Fruit fly (Drosophila melanogaster) whole organism, embryonic: Measurements from ENCODE around the gene ss.

ENCODE experiments used
- Abd-B ChIP-seq: fragments of 200-800 bp; sonication (Bioruptor generic); optimal IDR thresholded peaks from 2 replicates; lab custom pipeline; 2018; ENCODE audit warnings: missing biosample characterization, mild to moderate bottlenecking, missing genetic modification characterization, moderate library complexity
- Adf1 ChIP-seq: fragments of 200-800 bp; sonication (Bioruptor generic); IDR thresholded peaks from 2 replicates; pipeline ENCODE4 v1.3.6; 2022; ENCODE audit warnings: missing biosample characterization, missing genetic modification characterization
- B-H2 ChIP-seq: fragments of 200-800 bp; sonication (Bioruptor generic); optimal IDR thresholded peaks from 2 replicates; lab custom pipeline; 2018; ENCODE audit warnings: missing biosample characterization, mild to moderate bottlenecking, missing genetic modification characterization
- CG1024 ChIP-seq: fragments of 200-800 bp; sonication (Bioruptor generic); IDR thresholded peaks from 2 replicates; pipeline ENCODE4 v1.3.6; 2022; ENCODE audit warnings: missing biosample characterization, missing genetic modification characterization
- CG11398 ChIP-seq: fragments of 200-800 bp; sonication (Bioruptor generic); optimal IDR thresholded peaks from 2 replicates; lab custom pipeline; 2016; ENCODE audit warnings: missing biosample characterization, missing genetic modification characterization
- CG11456 ChIP-seq: fragments of 200-800 bp; sonication (Bioruptor generic); IDR thresholded peaks from 3 replicates; pipeline ENCODE4 v1.3.6; 2022; ENCODE audit warnings: missing biosample characterization, missing genetic modification characterization
- CG11723 ChIP-seq: fragments of 200-800 bp; sonication (Bioruptor generic); optimal IDR thresholded peaks from 2 replicates; lab custom pipeline; 2017; ENCODE audit warnings: missing biosample characterization, mild to moderate bottlenecking, missing genetic modification characterization
- CG15601 ChIP-seq: fragments of 200-800 bp; sonication (Bioruptor generic); optimal IDR thresholded peaks from 3 replicates; lab custom pipeline; 2019; ENCODE audit warnings: missing biosample characterization, mild to moderate bottlenecking, missing genetic modification characterization, moderate library complexity
- CG15696 ChIP-seq: fragments of 200-800 bp; sonication (Bioruptor generic); optimal IDR thresholded peaks from 2 replicates; lab custom pipeline; 2019; ENCODE audit warnings: missing biosample characterization, mild to moderate bottlenecking, missing genetic modification characterization, moderate library complexity
- CG17361 ChIP-seq: fragments of 200-800 bp; sonication (Bioruptor generic); IDR thresholded peaks from 3 replicates; pipeline ENCODE4 v1.3.6; 2022; ENCODE audit warnings: missing biosample characterization, missing genetic modification characterization
- CG17385 ChIP-seq: fragments of 200-800 bp; sonication (Bioruptor generic); optimal IDR thresholded peaks from 3 replicates; lab custom pipeline; 2018; ENCODE audit warnings: missing biosample characterization, mild to moderate bottlenecking, missing genetic modification characterization
- CG17829 ChIP-seq: fragments of 200-800 bp; optimal IDR thresholded peaks from 2 replicates; lab custom pipeline; 2019; ENCODE audit warnings: missing biosample characterization, mild to moderate bottlenecking, missing genetic modification characterization, moderate library complexity
- CG18011 ChIP-seq: fragments of 200-800 bp; sonication (Bioruptor generic); optimal IDR thresholded peaks from 2 replicates; lab custom pipeline; 2017; ENCODE audit warnings: missing biosample characterization, missing genetic modification characterization, mild to moderate bottlenecking, moderate library complexity, missing genotype
- CG2875 ChIP-seq: fragments of 200-800 bp; sonication (Bioruptor generic); optimal IDR thresholded peaks from 2 replicates; lab custom pipeline; 2017; ENCODE audit warnings: missing biosample characterization, mild to moderate bottlenecking, missing genetic modification characterization, missing genetic modification reagents
- CG6272 ChIP-seq: fragments of 200-800 bp; sonication (Bioruptor generic); IDR thresholded peaks from 2 replicates; pipeline ENCODE4 v1.3.6; 2022; ENCODE audit warnings: missing biosample characterization, missing genetic modification characterization
- CG8388 ChIP-seq: fragments of 200-800 bp; sonication (Bioruptor generic); optimal IDR thresholded peaks from 2 replicates; lab custom pipeline; 2019; ENCODE audit warnings: missing biosample characterization, mild to moderate bottlenecking, missing genetic modification characterization, moderate library complexity
- D ChIP-seq, 2 experiments: fragments of 200-800 bp in 1 of 2; fragments of >200 bp in 1 of 2; sonication (Bioruptor generic) in 1 of 2; optimal IDR thresholded peaks; 2 replicates in 1 of 2; 3 replicates in 1 of 2; lab custom pipeline; 2017; ENCODE audit warnings: mild to moderate bottlenecking in 1 of 2, missing biosample characterization in 1 of 2, missing genetic modification characterization in 1 of 2, missing genetic modification reagents in 1 of 2
- D19A ChIP-seq: fragments of 200-800 bp; optimal IDR thresholded peaks from 3 replicates; lab custom pipeline; 2019; ENCODE audit warnings: missing biosample characterization, mild to moderate bottlenecking, missing genetic modification characterization, moderate library complexity
- E2f1 ChIP-seq: fragments of 200-800 bp; sonication (Bioruptor generic); IDR thresholded peaks from 2 replicates; pipeline ENCODE4 v1.3.6; 2022; ENCODE audit warnings: missing biosample characterization, missing genetic modification characterization
- Fer1 ChIP-seq: fragments of 200-800 bp; sonication (Bioruptor generic); optimal IDR thresholded peaks from 2 replicates; lab custom pipeline; 2017; ENCODE audit warnings: missing biosample characterization, mild to moderate bottlenecking, missing genetic modification characterization
- Fer2 ChIP-seq: fragments of 200-800 bp; sonication (Bioruptor generic); optimal IDR thresholded peaks from 2 replicates; lab custom pipeline; 2018; ENCODE audit warnings: missing biosample characterization, mild to moderate bottlenecking, missing genetic modification characterization, moderate library complexity
- Hr51 ChIP-seq, 2 experiments: fragments of 200-800 bp; sonication (Bioruptor generic); optimal IDR thresholded peaks; 2 replicates in 1 of 2; 3 replicates in 1 of 2; lab custom pipeline; 2016 to 2018; ENCODE audit warnings: missing biosample characterization in 2 of 2, missing genetic modification characterization in 2 of 2, mild to moderate bottlenecking in 1 of 2, moderate library complexity in 1 of 2
- Hsf ChIP-seq: fragments of 200-800 bp; sonication (Bioruptor generic); optimal IDR thresholded peaks from 3 replicates; lab custom pipeline; 2016; ENCODE audit warnings: missing biosample characterization, missing genetic modification characterization
- NC2α ChIP-seq: fragments of 200-800 bp; sonication (Bioruptor generic); optimal IDR thresholded peaks from 2 replicates; lab custom pipeline; 2016; ENCODE audit warnings: missing biosample characterization, missing genetic modification characterization
- Neu2 ChIP-seq: fragments of 200-800 bp; sonication (Bioruptor generic); optimal IDR thresholded peaks from 3 replicates; lab custom pipeline; 2016; ENCODE audit warnings: missing biosample characterization, missing genetic modification characterization, borderline replicate concordance
- Pdp1 ChIP-seq, 2 experiments: fragments of 200-800 bp; sonication (Bioruptor generic); optimal IDR thresholded peaks; 3 replicates each; lab custom pipeline; 2016; ENCODE audit warnings: missing biosample characterization in 2 of 2, missing genetic modification characterization in 2 of 2, mild to moderate bottlenecking in 1 of 2, moderate library complexity in 1 of 2
- Scr ChIP-seq: fragments of 200-800 bp; sonication (Bioruptor generic); IDR thresholded peaks from 2 replicates; pipeline ENCODE4 v1.3.6; 2022; ENCODE audit warnings: missing biosample characterization, missing genetic modification characterization; ENCODE audit not compliant: partially characterized antibody
- Side ChIP-seq: fragments of 200-800 bp; sonication (Bioruptor generic); optimal IDR thresholded peaks from 2 replicates; lab custom pipeline; 2016; ENCODE audit warnings: missing biosample characterization, missing genetic modification characterization
- Sry-δ ChIP-seq: fragments of 200-800 bp; sonication (Bioruptor generic); optimal IDR thresholded peaks from 2 replicates; lab custom pipeline; 2016; ENCODE audit warnings: missing biosample characterization, missing genetic modification characterization
- TFAM ChIP-seq: fragments of 200-800 bp; sonication (Bioruptor generic); optimal IDR thresholded peaks from 2 replicates; lab custom pipeline; 2017; ENCODE audit warnings: missing biosample characterization, missing genetic modification characterization, inconsistent platforms
- Usf ChIP-seq: fragments of 200-800 bp; sonication (Bioruptor generic); optimal IDR thresholded peaks from 2 replicates; lab custom pipeline; 2017; ENCODE audit warnings: missing genotype, missing biosample characterization, missing genetic modification characterization
- YL-1 ChIP-seq: fragments of 200-800 bp; sonication (Bioruptor generic); optimal IDR thresholded peaks from 3 replicates; lab custom pipeline; 2017; ENCODE audit warnings: missing biosample characterization, mild to moderate bottlenecking, missing genetic modification characterization
- bigmax ChIP-seq: fragments of 200-800 bp; sonication (Bioruptor generic); optimal IDR thresholded peaks from 2 replicates; lab custom pipeline; 2018; ENCODE audit warnings: missing biosample characterization, mild to moderate bottlenecking, missing genetic modification characterization
- bowl ChIP-seq: fragments of 200-800 bp; sonication (Bioruptor generic); IDR thresholded peaks from 2 replicates; pipeline ENCODE4 v1.3.6; 2022; ENCODE audit warnings: missing biosample characterization, missing genetic modification characterization
- chm ChIP-seq: fragments of 200-800 bp; sonication (Bioruptor generic); IDR thresholded peaks from 2 replicates; pipeline ENCODE4 v1.3.6; 2022; ENCODE audit warnings: missing biosample characterization, missing genetic modification characterization
- ewg ChIP-seq: fragments of 200-800 bp; sonication (Bioruptor generic); optimal IDR thresholded peaks from 3 replicates; lab custom pipeline; 2017; ENCODE audit warnings: mild to moderate bottlenecking, missing biosample characterization, missing genetic modification reagents, missing genetic modification characterization
- gce ChIP-seq: fragments of 200-800 bp; sonication (Bioruptor generic); IDR thresholded peaks from 3 replicates; pipeline ENCODE4 v1.3.6; 2022; ENCODE audit warnings: missing biosample characterization, missing genetic modification characterization
- grau ChIP-seq: fragments of 200-800 bp; optimal IDR thresholded peaks from 3 replicates; lab custom pipeline; 2019; ENCODE audit warnings: missing biosample characterization, mild to moderate bottlenecking, missing genetic modification characterization, moderate library complexity
- gt ChIP-seq: fragments of 200-800 bp; sonication (Bioruptor generic); IDR thresholded peaks from 2 replicates; pipeline ENCODE4 v1.3.6; 2022; ENCODE audit warnings: missing biosample characterization, missing genetic modification characterization
- h ChIP-seq: fragments of >200 bp; optimal IDR thresholded peaks from 2 replicates; lab custom pipeline; 2017
- knrl ChIP-seq: fragments of 200-800 bp; sonication (Bioruptor generic); IDR thresholded peaks from 3 replicates; pipeline ENCODE4 v1.3.6; 2022; ENCODE audit warnings: missing biosample characterization, missing genetic modification characterization; ENCODE audit not compliant: partially characterized antibody
- nerfin-1 ChIP-seq: fragments of 200-800 bp; sonication (Bioruptor generic); optimal IDR thresholded peaks from 3 replicates; lab custom pipeline; 2019; ENCODE audit warnings: missing biosample characterization, mild to moderate bottlenecking, missing genetic modification characterization, moderate library complexity
- oc ChIP-seq: fragments of 200-800 bp; sonication (Bioruptor generic); optimal IDR thresholded peaks from 2 replicates; lab custom pipeline; 2018; ENCODE audit warnings: missing biosample characterization, mild to moderate bottlenecking, missing genetic modification characterization, moderate library complexity
- onecut ChIP-seq: fragments of 200-800 bp; sonication (Bioruptor generic); IDR thresholded peaks from 2 replicates; pipeline ENCODE4 v1.3.6; 2022; ENCODE audit warnings: missing biosample characterization, missing genetic modification characterization
- p53 ChIP-seq: fragments of 200-800 bp; sonication (Bioruptor generic); optimal IDR thresholded peaks from 2 replicates; lab custom pipeline; 2016; ENCODE audit warnings: missing biosample characterization, missing genetic modification characterization
- pho ChIP-seq: fragments of 200-800 bp; sonication (Bioruptor generic); optimal IDR thresholded peaks from 2 replicates; lab custom pipeline; 2016; ENCODE audit warnings: missing biosample characterization, missing genetic modification characterization
- ranshi ChIP-seq: fragments of 200-800 bp; sonication (Bioruptor generic); IDR thresholded peaks from 2 replicates; pipeline ENCODE4 v1.3.6; 2022; ENCODE audit warnings: missing biosample characterization, missing genetic modification characterization
- tna ChIP-seq: fragments of 200-800 bp; sonication (Bioruptor generic); IDR thresholded peaks from 2 replicates; pipeline ENCODE4 v1.3.6; 2022; ENCODE audit warnings: missing biosample characterization, missing genetic modification characterization; ENCODE audit not compliant: partially characterized antibody
- tx ChIP-seq: fragments of 200-800 bp; sonication (Bioruptor generic); optimal IDR thresholded peaks from 2 replicates; lab custom pipeline; 2016; ENCODE audit warnings: missing biosample characterization, missing genetic modification characterization
- unpg ChIP-seq: fragments of 200-800 bp; sonication (Bioruptor generic); optimal IDR thresholded peaks from 3 replicates; lab custom pipeline; 2018; ENCODE audit warnings: missing biosample characterization, mild to moderate bottlenecking, missing genetic modification characterization, moderate library complexity

The ss gene

dm6 chr3R:16349111-16349655 lies 54.3 kb downstream of the ss start, which contains the start of the genes CG14879 and Manf:
CG14879 (minus strand) TSS chr3R:16349226.
Manf (plus strand) TSS chr3R:16349404.
- TF ChIP-seq NC2α (no peak), Hr51 (GFP tag; optimal IDR thresholded peaks at IDR 0.05; lab: Kevin White, UChicago) (no peak), D19A (no peak), YL-1 (peak; percentile 72), pho (no peak), D (optimal IDR thresholded peaks at IDR 0.05; lab: Kevin White, UChicago) (peak; percentile 26), D (GFP tag; optimal IDR thresholded peaks at IDR 0.05; lab: Kevin White, UChicago) (no peak), nerfin-1 (tag; lab: Kevin White, UChicago) (peak; percentile 72), Usf (GFP tag; lab: Kevin White, UChicago) (no peak), CG18011 (GFP tag; lab: Kevin White, UChicago) (no peak), grau (tag; lab: Kevin White, UChicago) (peak; percentile 21), tna (GFP tag; lab: Robert Waterston, UW) (peak; percentile 52; the same call in 1 of the 2 replicates), chm (GFP tag; lab: Robert Waterston, UW) (no peak), CG8388 (GFP tag; lab: Kevin White, UChicago) (no peak), Abd-B (GFP tag; lab: Kevin White, UChicago) (no peak), Pdp1 (GFP tag; optimal IDR thresholded peaks at IDR 0.05; lab: Kevin White, UChicago) (peak in 1 of 2 experiments; percentile 26), E2f1 (GFP tag; lab: Robert Waterston, UW) (no peak), B-H2 (no peak), CG6272 (GFP tag; lab: Robert Waterston, UW) (no peak), Sry-δ (peak; percentile 89), Fer2 (tag; lab: Kevin White, UChicago) (no peak), Side (no peak), p53 (no peak), tx (no peak), CG11723 (GFP tag; lab: Kevin White, UChicago) (no peak), unpg (GFP tag; lab: Kevin White, UChicago) (no peak), Fer1 (GFP tag; lab: Kevin White, UChicago) (peak; percentile 11), CG1024 (GFP tag; lab: Robert Waterston, UW) (no peak), bigmax (GFP tag; lab: Kevin White, UChicago) (no peak), CG11456 (GFP tag; lab: Robert Waterston, UW) (no peak), onecut (no peak), CG17361 (GFP tag; lab: Robert Waterston, UW) (no peak), knrl (no peak), CG17385 (GFP tag; lab: Kevin White, UChicago) (peak; percentile 8), oc (tag; lab: Kevin White, UChicago) (no peak), bowl (GFP tag; lab: Robert Waterston, UW) (no peak), Neu2 (no peak), ewg (GFP tag; lab: Kevin White, UChicago) (no peak), gce (GFP tag; lab: Robert Waterston, UW) (no peak), h (no peak), gt (GFP tag; lab: Robert Waterston, UW) (no peak), Scr (GFP tag; lab: Robert Waterston, UW) (peak; percentile 49; the same call in 1 of the 2 replicates), CG17829 (tag; lab: Kevin White, UChicago) (peak; percentile 30), CG11398 (GFP tag; lab: Kevin White, UChicago) (no peak), ranshi (GFP tag; lab: Robert Waterston, UW) (0 out of 2 replicates have a peak, but pooled peaks have one; percentile 4), CG15601 (no peak), CG2875 (GFP tag; lab: Kevin White, UChicago) (no peak), CG15696 (no peak), TFAM (GFP tag; lab: Kevin White, UChicago) (no peak), Hsf (GFP tag; lab: Kevin White, UChicago) (no peak), Adf1 (GFP tag; lab: Robert Waterston, UW) (peak; percentile 10; the same call in 1 of the 2 replicates)
